Worm (Caenorhabditis elegans) whole organism, L4/young adult: ENCODE results near the gene Y82E9BL.5.

ENCODE experiments used
- W03F9.2 ChIP-seq: fragments of 150-350 bp; optimal IDR thresholded peaks from 2 replicates; lab custom pipeline; 2014; ENCODE audit warnings: missing biosample characterization, missing genetic modification characterization
- dao-5 ChIP-seq: sonication (generic microtip); optimal IDR thresholded peaks from 2 replicates; lab custom pipeline; 2016; ENCODE audit warnings: missing genotype, missing genetic modification characterization, moderate library complexity, missing compliant biosample characterization
- him-1 ChIP-seq: sonication (generic microtip); optimal IDR thresholded peaks from 2 replicates; lab custom pipeline; 2016; ENCODE audit warnings: missing genotype, missing genetic modification reagents, missing genetic modification characterization, missing compliant biosample characterization

ce11 chrIII:1347003-1347402 lies 436 bp downstream of the Y82E9BL.5 start:
- TF ChIP-seq W03F9.2 (tag; lab: Kevin White, UChicago) (no peak), him-1 (tag; lab: Kevin White, UChicago) (no peak), dao-5 (tag; lab: Kevin White, UChicago) (no peak)
